Fruit fly (Drosophila melanogaster): ENCODE data around the gene beta-Spec.
A peak's percentile ranks its signal among the peaks of the same experiment; 100 is the strongest.

The beta-Spec gene

dm6 chrX:17716814-17717565, 59.8 kb downstream of the beta-Spec start:
- TF ChIP-seq al (GFP tag; IDR thresholded peaks at IDR 0.05), result no peak
- no peak for TF ChIP-seq CG1233 (GFP tag; optimal IDR thresholded peaks at IDR 0.05)
- TF ChIP-seq CG10431 (GFP tag; optimal IDR thresholded peaks at IDR 0.05), result no peak
- TF ChIP-seq CG17359 (tag; optimal IDR thresholded peaks at IDR 0.05), result peak; percentile 29
- TF ChIP-seq NfI (GFP tag; optimal IDR thresholded peaks at IDR 0.05), result no peak
- TF ChIP-seq CG9876 (GFP tag; optimal IDR thresholded peaks at IDR 0.05), result no peak
- peak; percentile 40 for TF ChIP-seq CG2678 (tag; optimal IDR thresholded peaks at IDR 0.05)
- no peak for TF ChIP-seq Nf-YB (GFP tag; optimal IDR thresholded peaks at IDR 0.05)
- TF ChIP-seq CG31388 (GFP tag; optimal IDR thresholded peaks at IDR 0.05), result no peak
- no peak for TF ChIP-seq CG6654 (GFP tag; optimal IDR thresholded peaks at IDR 0.05)
- no peak for TF ChIP-seq NFAT (GFP tag; IDR thresholded peaks at IDR 0.05)
- TF ChIP-seq CG2889 (GFP tag; IDR thresholded peaks at IDR 0.05), result no peak
- TF ChIP-seq Ssrp (tag; optimal IDR thresholded peaks at IDR 0.05), result peak; percentile 8
- TF ChIP-seq MTF-1 (GFP tag; optimal IDR thresholded peaks at IDR 0.05; ENCODE audit: borderline replicate concordance), result no peak
- no peak for TF ChIP-seq stwl (tag; optimal IDR thresholded peaks at IDR 0.05)
- peak; percentile 28 for TF ChIP-seq CG6254 (GFP tag; optimal IDR thresholded peaks at IDR 0.05)
- no peak for TF ChIP-seq CG3838 (GFP tag; optimal IDR thresholded peaks at IDR 0.05)
- TF ChIP-seq dmrt99B (tag; optimal IDR thresholded peaks at IDR 0.05), result peak; percentile 42
- TF ChIP-seq eyg (GFP tag; optimal IDR thresholded peaks at IDR 0.05), result no peak
- TF ChIP-seq HLH3B (GFP tag; IDR thresholded peaks at IDR 0.05), result no peak
- TF ChIP-seq zen (tag; optimal IDR thresholded peaks at IDR 0.05), result no peak
- TF ChIP-seq zfh1 (GFP tag; IDR thresholded peaks at IDR 0.05), result no peak
- TF ChIP-seq Bteb2 (GFP tag; optimal IDR thresholded peaks at IDR 0.05), result no peak
- no peak for TF ChIP-seq Lhr (GFP tag; optimal IDR thresholded peaks at IDR 0.05)
- TF ChIP-seq CG7556 (GFP tag; optimal IDR thresholded peaks at IDR 0.05), result peak; percentile 1
- no peak for TF ChIP-seq CG17568 (GFP tag; optimal IDR thresholded peaks at IDR 0.05)
- TF ChIP-seq Antp (GFP tag; optimal IDR thresholded peaks at IDR 0.05), result no peak
- TF ChIP-seq CG18262 (tag; optimal IDR thresholded peaks at IDR 0.05), result peak; percentile 59
- no peak for TF ChIP-seq CG2875 (GFP tag; optimal IDR thresholded peaks at IDR 0.05)
- no peak for TF ChIP-seq CG1024 (GFP tag; IDR thresholded peaks at IDR 0.05)
- no peak for TF ChIP-seq CG5180 (GFP tag; optimal IDR thresholded peaks at IDR 0.05)
- TF ChIP-seq CG10209 (GFP tag; optimal IDR thresholded peaks at IDR 0.05), result peak; percentile 17
- no peak for TF ChIP-seq kay (GFP tag; optimal IDR thresholded peaks at IDR 0.05)
- no peak for TF ChIP-seq Dbx (GFP tag; IDR thresholded peaks at IDR 0.05)
- no peak for TF ChIP-seq pnt (GFP tag; optimal IDR thresholded peaks at IDR 0.05)
- peak; percentile 37 for TF ChIP-seq gem (tag; optimal IDR thresholded peaks at IDR 0.05)
- no peak for TF ChIP-seq CG17912 (GFP tag; optimal IDR thresholded peaks at IDR 0.05)
- no peak for TF ChIP-seq fd64A (GFP tag; optimal IDR thresholded peaks at IDR 0.05)
- no peak for TF ChIP-seq ro (GFP tag; IDR thresholded peaks at IDR 0.05)
- no peak for TF ChIP-seq sc (optimal IDR thresholded peaks at IDR 0.05)
- TF ChIP-seq sc (GFP tag; optimal IDR thresholded peaks at IDR 0.05), result no peak
- no peak for TF ChIP-seq az2 (GFP tag; optimal IDR thresholded peaks at IDR 0.05)
- no peak for TF ChIP-seq GATAe (GFP tag; conservative IDR thresholded peaks at IDR 0.05)
- peak; percentile 53 for TF ChIP-seq nau (GFP tag; optimal IDR thresholded peaks at IDR 0.05)
- TF ChIP-seq nmo (GFP tag; optimal IDR thresholded peaks at IDR 0.05), result peak; percentile 3
- TF ChIP-seq Optix (GFP tag; IDR thresholded peaks at IDR 0.05), result no peak
- peak; percentile 63 for TF ChIP-seq phol (tag; optimal IDR thresholded peaks at IDR 0.05)
- no peak for TF ChIP-seq kah (GFP tag; optimal IDR thresholded peaks at IDR 0.05)
- no peak for TF ChIP-seq CG14860 (GFP tag; IDR thresholded peaks at IDR 0.05; ENCODE audit: partially characterized antibody)
- no peak for TF ChIP-seq CG34376 (GFP tag; optimal IDR thresholded peaks at IDR 0.05)
